Worm (Caenorhabditis elegans) whole organism, L3 larva: ENCODE measurements around the gene F45H10.5.

Experiments
- R02D3.7 ChIP-seq: fragments of 150-350 bp; optimal IDR thresholded peaks from 2 replicates; lab custom pipeline; 2014; ENCODE audit warnings: missing biosample characterization, missing genetic modification characterization
- aly-2 ChIP-seq: fragments of 150-350 bp; optimal IDR thresholded peaks from 2 replicates; lab custom pipeline; 2014; ENCODE audit warnings: missing biosample characterization, missing genetic modification characterization
- ama-1 ChIP-seq: fragments of 150-350 bp; optimal IDR thresholded peaks from 2 replicates; lab custom pipeline; 2018
- ceh-16 ChIP-seq: sonication (generic microtip); optimal IDR thresholded peaks from 2 replicates; lab custom pipeline; 2017; ENCODE audit warnings: missing biosample characterization, missing genetic modification characterization
- ceh-28 ChIP-seq: fragments of 150-350 bp; optimal IDR thresholded peaks from 2 replicates; lab custom pipeline; 2014; ENCODE audit warnings: missing biosample characterization, missing genetic modification reagents, missing genetic modification characterization
- ceh-82 ChIP-seq: fragments of 150-350 bp; optimal IDR thresholded peaks from 2 replicates; lab custom pipeline; 2014; ENCODE audit warnings: missing biosample characterization, missing genetic modification characterization
- ceh-9 ChIP-seq: sonication (generic microtip); optimal IDR thresholded peaks from 2 replicates; lab custom pipeline; 2018; ENCODE audit warnings: missing biosample characterization, missing genetic modification characterization
- daf-12 ChIP-seq: fragments of 150-350 bp; optimal IDR thresholded peaks from 2 replicates; lab custom pipeline; 2014; ENCODE audit warnings: missing biosample characterization, missing genetic modification reagents, missing genetic modification characterization
- egl-27 ChIP-seq: sonication (generic microtip); optimal IDR thresholded peaks from 4 replicates; lab custom pipeline; 2017; ENCODE audit warnings: missing biosample characterization, missing genetic modification reagents, missing genetic modification characterization
- egl-5 ChIP-seq: fragments of 150-350 bp; optimal IDR thresholded peaks from 2 replicates; lab custom pipeline; 2017; ENCODE audit warnings: missing biosample characterization, missing genetic modification reagents, missing genetic modification characterization, inconsistent platforms
- elt-1 ChIP-seq: fragments of 150-350 bp; optimal IDR thresholded peaks from 2 replicates; lab custom pipeline; 2014; ENCODE audit warnings: missing biosample characterization, missing genetic modification characterization
- elt-2 ChIP-seq: sonication (generic microtip); optimal IDR thresholded peaks from 2 replicates; lab custom pipeline; 2016; ENCODE audit warnings: missing genetic modification reagents, mild to moderate bottlenecking, missing genetic modification characterization, missing compliant biosample characterization
- elt-3 ChIP-seq, 3 experiments: fragments of 150-350 bp in 1 of 3; sonication (generic microtip) in 2 of 3; optimal IDR thresholded peaks; 2 replicates in 2 of 3; 4 replicates in 1 of 3; lab custom pipeline; 2014 to 2017; ENCODE audit warnings: missing biosample characterization in 3 of 3, missing genetic modification characterization in 3 of 3
- eor-1 ChIP-seq, 2 experiments: fragments of 150-350 bp; optimal IDR thresholded peaks; 2 replicates each; lab custom pipeline; 2014 to 2018; ENCODE audit warnings: missing biosample characterization in 2 of 2, missing genetic modification characterization in 2 of 2
- fkh-10 ChIP-seq: sonication (generic microtip); optimal IDR thresholded peaks from 2 replicates; lab custom pipeline; 2017; ENCODE audit warnings: missing biosample characterization, missing genetic modification reagents, missing genetic modification characterization
- fkh-2 ChIP-seq: fragments of 150-350 bp; optimal IDR thresholded peaks from 2 replicates; lab custom pipeline; 2014; ENCODE audit warnings: missing biosample characterization, missing genetic modification reagents, missing genetic modification characterization
- fos-1 ChIP-seq: fragments of 150-350 bp; optimal IDR thresholded peaks from 2 replicates; lab custom pipeline; 2014; ENCODE audit warnings: missing biosample characterization, missing genetic modification characterization
- hmg-11 ChIP-seq: sonication (generic microtip); optimal IDR thresholded peaks from 2 replicates; lab custom pipeline; 2016; ENCODE audit warnings: missing genetic modification characterization, missing compliant biosample characterization
- jun-1 ChIP-seq: fragments of 150-350 bp; optimal IDR thresholded peaks from 2 replicates; lab custom pipeline; 2014; ENCODE audit warnings: missing biosample characterization, missing genetic modification reagents, missing genetic modification characterization
- lin-39 ChIP-seq: fragments of 150-350 bp; optimal IDR thresholded peaks from 2 replicates; lab custom pipeline; 2018; ENCODE audit warnings: missing biosample characterization, missing genetic modification reagents, missing genetic modification characterization
- lsy-12 ChIP-seq: sonication (generic microtip); optimal IDR thresholded peaks from 2 replicates; lab custom pipeline; 2016; ENCODE audit warnings: mild to moderate bottlenecking, missing genetic modification characterization, missing compliant biosample characterization
- mdl-1 ChIP-seq: fragments of 150-350 bp; optimal IDR thresholded peaks from 2 replicates; lab custom pipeline; 2014; ENCODE audit warnings: missing biosample characterization, missing genetic modification characterization
- mml-1 ChIP-seq: fragments of 150-350 bp; sonication (generic microtip); optimal IDR thresholded peaks from 3 replicates; lab custom pipeline; 2014; ENCODE audit warnings: missing biosample characterization, missing genetic modification characterization
- nfya-1 ChIP-seq: sonication (generic microtip); optimal IDR thresholded peaks from 2 replicates; lab custom pipeline; 2017; ENCODE audit warnings: missing genetic modification characterization, mild to moderate bottlenecking, missing compliant biosample characterization, antibody characterized with exemption, moderate library complexity; ENCODE audit not compliant: insufficient read depth
- nhr-11 ChIP-seq: fragments of 150-350 bp; optimal IDR thresholded peaks from 2 replicates; lab custom pipeline; 2014; ENCODE audit warnings: missing biosample characterization, missing genetic modification characterization
- nhr-23 ChIP-seq: fragments of 150-350 bp; optimal IDR thresholded peaks from 2 replicates; lab custom pipeline; 2014; ENCODE audit warnings: missing biosample characterization, missing genetic modification reagents, missing genetic modification characterization
- nhr-237 ChIP-seq: fragments of 150-350 bp; optimal IDR thresholded peaks from 2 replicates; lab custom pipeline; 2014; ENCODE audit warnings: missing biosample characterization, missing genetic modification characterization
- nhr-25 ChIP-seq: sonication (generic microtip); optimal IDR thresholded peaks from 2 replicates; lab custom pipeline; 2017; ENCODE audit warnings: missing biosample characterization, missing genetic modification characterization
- nhr-28 ChIP-seq: fragments of 150-350 bp; optimal IDR thresholded peaks from 2 replicates; lab custom pipeline; 2014; ENCODE audit warnings: missing biosample characterization, missing genetic modification characterization
- nhr-43 ChIP-seq: sonication (generic microtip); optimal IDR thresholded peaks from 2 replicates; lab custom pipeline; 2016; ENCODE audit warnings: mild to moderate bottlenecking, missing genetic modification characterization, missing compliant biosample characterization; ENCODE audit not compliant: poor library complexity, severe bottlenecking
- nhr-67 ChIP-seq: fragments of 150-350 bp; optimal IDR thresholded peaks from 2 replicates; lab custom pipeline; 2014; ENCODE audit warnings: missing biosample characterization, missing genetic modification characterization
- nhr-76 ChIP-seq: fragments of 150-350 bp; sonication (generic microtip); optimal IDR thresholded peaks from 5 replicates; lab custom pipeline; 2014; ENCODE audit warnings: missing biosample characterization, missing genetic modification characterization
- nhr-77 ChIP-seq: fragments of 150-350 bp; optimal IDR thresholded peaks from 2 replicates; lab custom pipeline; 2014; ENCODE audit warnings: missing biosample characterization, missing genetic modification characterization
- pha-4 ChIP-seq: fragments of 150-350 bp; optimal IDR thresholded peaks from 2 replicates; lab custom pipeline; 2014; ENCODE audit warnings: missing biosample characterization, missing genetic modification reagents, missing genetic modification characterization
- sea-2 ChIP-seq: fragments of 150-350 bp; sonication (generic microtip); optimal IDR thresholded peaks from 4 replicates; lab custom pipeline; 2014; ENCODE audit warnings: missing biosample characterization, missing genetic modification reagents, missing genetic modification characterization
- skn-1 ChIP-seq: fragments of 150-350 bp; optimal IDR thresholded peaks from 2 replicates; lab custom pipeline; 2014; ENCODE audit warnings: missing biosample characterization, missing genetic modification characterization
- snpc-4 ChIP-seq: fragments of 150-350 bp; optimal IDR thresholded peaks from 2 replicates; lab custom pipeline; 2014; ENCODE audit warnings: missing biosample characterization, missing genetic modification characterization
- tbx-2 ChIP-seq: sonication (generic microtip); optimal IDR thresholded peaks from 2 replicates; lab custom pipeline; 2016; ENCODE audit warnings: mild to moderate bottlenecking, missing genetic modification characterization, missing compliant biosample characterization
- unc-39 ChIP-seq: sonication (generic microtip); optimal IDR thresholded peaks from 4 replicates; lab custom pipeline; 2017; ENCODE audit warnings: missing biosample characterization, missing genetic modification characterization
- unc-62 ChIP-seq: fragments of 150-350 bp; sonication (generic microtip); optimal IDR thresholded peaks from 4 replicates; lab custom pipeline; 2014; ENCODE audit warnings: missing biosample characterization, missing genetic modification reagents, missing genetic modification characterization
- ztf-11 ChIP-seq: fragments of 150-350 bp; optimal IDR thresholded peaks from 2 replicates; lab custom pipeline; 2014; ENCODE audit warnings: missing biosample characterization, missing genetic modification characterization
- ztf-4 ChIP-seq: fragments of 150-350 bp; optimal IDR thresholded peaks from 2 replicates; lab custom pipeline; 2014; ENCODE audit warnings: missing biosample characterization, missing genetic modification characterization

The F45H10.5 gene

ce11 chrII:13495718-13496117, 6.0 kb upstream of the F45H10.5 start, which contains the start of gene drr-1:
TSS of gene drr-1 (minus strand) at chrII:13495900.
- TF ChIP-seq fkh-10 (GFP tag; lab: Kevin White, UChicago) (no peak), fos-1 (no peak), nhr-67 (tag; lab: Kevin White, UChicago) (no peak), elt-3 (tag; optimal IDR thresholded peaks at IDR 0.05; lab: Kevin White, UChicago) (no peak), ceh-28 (tag; lab: Kevin White, UChicago) (peak; percentile 46), lsy-12 (tag; lab: Kevin White, UChicago) (no peak), unc-39 (tag; lab: Kevin White, UChicago) (no peak), ztf-11 (tag; lab: Kevin White, UChicago) (no peak), elt-2 (tag; lab: Kevin White, UChicago) (peak; percentile 72), egl-27 (tag; lab: Kevin White, UChicago) (no peak), egl-5 (tag; lab: Kevin White, UChicago) (no peak), ama-1 (lab: Kevin White, UChicago) (no peak), ztf-4 (tag; lab: Kevin White, UChicago) (no peak), nhr-237 (no peak), pha-4 (peak; percentile 35), daf-12 (tag; lab: Kevin White, UChicago) (no peak), jun-1 (tag; lab: Kevin White, UChicago) (no peak), nhr-28 (tag; lab: Kevin White, UChicago) (no peak), elt-1 (tag; lab: Kevin White, UChicago) (no peak), nhr-11 (tag; lab: Kevin White, UChicago) (no peak), unc-62 (GFP tag; lab: Kevin White, UChicago) (no peak), lin-39 (tag; lab: Kevin White, UChicago) (no peak), nhr-77 (no peak), nfya-1 (no peak)

- peak; percentile 22 for TF ChIP-seq egl-5 (tag; lab: Kevin White, UChicago)
- TF ChIP-seq daf-12 (tag; lab: Kevin White, UChicago): no peak
- TF ChIP-seq lin-39 (tag; lab: Kevin White, UChicago): peak; percentile 66
Measured at ce11 chrII:13500582-13500981, 1.1 kb upstream of the F45H10.5 start.

- no peak for TF ChIP-seq nhr-76 (tag; lab: Kevin White, UChicago)
- no peak for TF ChIP-seq ztf-4 (tag; lab: Kevin White, UChicago)
- no peak for TF ChIP-seq mml-1 (tag; lab: Kevin White, UChicago)
- no peak for TF ChIP-seq nhr-28 (tag; lab: Kevin White, UChicago)
- no peak for TF ChIP-seq sea-2 (GFP tag; lab: Kevin White, UChicago)
- no peak for TF ChIP-seq hmg-11 (tag; lab: Kevin White, UChicago)
- TF ChIP-seq nhr-23: no peak
- no peak for TF ChIP-seq ceh-9 (tag; lab: Kevin White, UChicago)
- no peak for TF ChIP-seq nhr-67 (tag; lab: Kevin White, UChicago)
- no peak for TF ChIP-seq daf-12 (tag; lab: Kevin White, UChicago)
- TF ChIP-seq elt-1 (tag; lab: Kevin White, UChicago): no peak
- TF ChIP-seq nhr-25 (tag; lab: Kevin White, UChicago): no peak
- TF ChIP-seq nhr-11 (tag; lab: Kevin White, UChicago): no peak
- no peak for TF ChIP-seq jun-1 (tag; lab: Kevin White, UChicago)
- TF ChIP-seq snpc-4: no peak
- TF ChIP-seq R02D3.7 (tag; lab: Kevin White, UChicago): no peak
- TF ChIP-seq mdl-1: no peak
- TF ChIP-seq skn-1 (tag; lab: Kevin White, UChicago): no peak
Measured at ce11 chrII:13503653-13504052, 2.0 kb downstream of the F45H10.5 start, which contains the start of gene F54F11.1. TSS of gene F54F11.1 (plus strand) at chrII:13503953.

ce11 chrII:13505386-13505785, 3.7 kb downstream of the F45H10.5 start:
- TF ChIP-seq nfya-1: no peak
- no peak for TF ChIP-seq nhr-237
- TF ChIP-seq fos-1: no peak
- TF ChIP-seq nhr-67 (tag; lab: Kevin White, UChicago): no peak
- no peak for TF ChIP-seq aly-2 (tag; lab: Kevin White, UChicago)
- no peak for TF ChIP-seq ceh-16 (tag; lab: Kevin White, UChicago)
- no peak for TF ChIP-seq pha-4
- no peak for TF ChIP-seq ztf-11 (tag; lab: Kevin White, UChicago)
- no peak for TF ChIP-seq ceh-82 (tag; lab: Kevin White, UChicago)
- TF ChIP-seq eor-1 (tag; optimal IDR thresholded peaks at IDR 0.05; lab: Kevin White, UChicago): no peak
- TF ChIP-seq hmg-11 (tag; lab: Kevin White, UChicago): no peak
- TF ChIP-seq nhr-11 (tag; lab: Kevin White, UChicago): no peak
- no peak for TF ChIP-seq ztf-4 (tag; lab: Kevin White, UChicago)
- TF ChIP-seq nhr-76 (tag; lab: Kevin White, UChicago): no peak
- TF ChIP-seq nhr-43 (tag; lab: Kevin White, UChicago): no peak
- TF ChIP-seq ceh-9 (tag; lab: Kevin White, UChicago): no peak
- TF ChIP-seq fkh-2 (tag; lab: Kevin White, UChicago): no peak
- TF ChIP-seq tbx-2: no peak
- no peak for TF ChIP-seq mdl-1
- no peak for TF ChIP-seq snpc-4
